Fruit fly (Drosophila melanogaster) whole organism, adult: ENCODE measurements around the gene CG7548.

Source experiments
- CG11617 ChIP-seq: fragments of 200-800 bp; sonication (Bioruptor generic); optimal IDR thresholded peaks from 2 replicates; lab custom pipeline; 2017; ENCODE audit warnings: mild to moderate bottlenecking, missing biosample characterization, missing genetic modification reagents, missing genetic modification characterization
- CG14711 ChIP-seq: fragments of 200-800 bp; sonication (Bioruptor generic); optimal IDR thresholded peaks from 2 replicates; lab custom pipeline; 2018; ENCODE audit warnings: missing biosample characterization, mild to moderate bottlenecking, missing genetic modification characterization, moderate library complexity
- CG33017 ChIP-seq: fragments of 200-800 bp; sonication (Bioruptor generic); optimal IDR thresholded peaks from 2 replicates; lab custom pipeline; 2018; ENCODE audit warnings: missing biosample characterization, mild to moderate bottlenecking, missing genetic modification characterization, moderate library complexity
- Hr96 ChIP-seq: fragments of 200-800 bp; sonication (Bioruptor generic); optimal IDR thresholded peaks from 2 replicates; lab custom pipeline; 2016; ENCODE audit warnings: missing biosample characterization, missing genetic modification characterization
- Mnt ChIP-seq: fragments of 200-800 bp; sonication (Bioruptor generic); optimal IDR thresholded peaks from 2 replicates; lab custom pipeline; 2016; ENCODE audit warnings: missing biosample characterization, mild to moderate bottlenecking, missing genetic modification characterization
- kay ChIP-seq: fragments of 200-800 bp; sonication (Bioruptor generic); peaks from one replicate; lab custom pipeline; 2016; ENCODE audit warnings: missing biosample characterization, missing genetic modification characterization, borderline replicate concordance
- ovo ChIP-seq: fragments of 200-800 bp; sonication (Bioruptor generic); optimal IDR thresholded peaks from 2 replicates; lab custom pipeline; 2016; ENCODE audit warnings: missing biosample characterization, missing genetic modification characterization

- TF ChIP-seq kay (GFP tag; lab: Kevin White, UChicago) (no peak), ovo (GFP tag; lab: Kevin White, UChicago) (no peak), CG33017 (tag; lab: Kevin White, UChicago) (no peak), CG14711 (tag; lab: Kevin White, UChicago) (no peak), Mnt (no peak), CG11617 (GFP tag; lab: Kevin White, UChicago) (no peak), Hr96 (GFP tag; lab: Kevin White, UChicago) (no peak)
Measured at dm6 chr3L:7550225-7550624, 44.2 kb upstream of the CG7548 start.
